Fruit fly (Drosophila melanogaster): Measurements from ENCODE around the gene NP15.6.
A peak's percentile ranks its signal among the peaks of the same experiment; 100 is the strongest.

The NP15.6 gene

dm6 chr3R:18987428-18988416, 39.4 kb upstream of the NP15.6 start (continued):
- TF ChIP-seq CG32772 (GFP tag; IDR thresholded peaks at IDR 0.05) = peak; percentile 28; the same call in 1 of the 2 replicates
- TF ChIP-seq jumu (GFP tag; optimal IDR thresholded peaks at IDR 0.05) = peak; percentile 20
- TF ChIP-seq CG34224 (GFP tag; IDR thresholded peaks at IDR 0.05; ENCODE audit: partially characterized antibody) = no peak
- peak; percentile 25 for TF ChIP-seq CG8924 (tag; optimal IDR thresholded peaks at IDR 0.05)
- no peak for TF ChIP-seq CG15696 (tag; optimal IDR thresholded peaks at IDR 0.05)
- no peak for TF ChIP-seq ash1 (GFP tag; optimal IDR thresholded peaks at IDR 0.05)
- no peak for TF ChIP-seq HmgD (GFP tag; optimal IDR thresholded peaks at IDR 0.05)
- no peak for TF ChIP-seq nmo (GFP tag; optimal IDR thresholded peaks at IDR 0.05)
- TF ChIP-seq CG17359 (tag; optimal IDR thresholded peaks at IDR 0.05) = peak; percentile 41
- TF ChIP-seq Hey (tag; optimal IDR thresholded peaks at IDR 0.05) = no peak
- peak; percentile 20 for TF ChIP-seq nau (GFP tag; optimal IDR thresholded peaks at IDR 0.05)
- TF ChIP-seq CoRest (tag; optimal IDR thresholded peaks at IDR 0.05) = peak; percentile 9
- no peak for TF ChIP-seq Gsc (GFP tag; IDR thresholded peaks at IDR 0.05)
- peak; percentile 42 for TF ChIP-seq Fer1 (GFP tag; optimal IDR thresholded peaks at IDR 0.05)
- TF ChIP-seq sd (tag; optimal IDR thresholded peaks at IDR 0.05) = peak; percentile 80
- no peak for TF ChIP-seq CG10209 (GFP tag; optimal IDR thresholded peaks at IDR 0.05)
- TF ChIP-seq ssp (GFP tag; IDR thresholded peaks at IDR 0.05) = no peak
- peak; percentile 39 for TF ChIP-seq disco-r (GFP tag; optimal IDR thresholded peaks at IDR 0.05)
- TF ChIP-seq chinmo (GFP tag; IDR thresholded peaks at IDR 0.05; ENCODE audit: partially characterized antibody) = 0 out of 4 replicates have a peak, but pooled peaks have one; percentile 59
- no peak for TF ChIP-seq seq (GFP tag; IDR thresholded peaks at IDR 0.05)
- peak; percentile 39 for TF ChIP-seq sens (GFP tag)
- TF ChIP-seq dpn (GFP tag; optimal IDR thresholded peaks at IDR 0.05) = peak in 1 of 2 experiments; percentile 15
- TF ChIP-seq Med (GFP tag) = peak; percentile 48
- no peak for TF ChIP-seq salm (tag; optimal IDR thresholded peaks at IDR 0.05)
- no peak for TF ChIP-seq wor (GFP tag; IDR thresholded peaks at IDR 0.05)
- TF ChIP-seq toy (GFP tag; IDR thresholded peaks at IDR 0.05) = no peak
- TF ChIP-seq CG12659 (GFP tag; optimal IDR thresholded peaks at IDR 0.05) = peak; percentile 23
- TF ChIP-seq CG9727 (GFP tag; optimal IDR thresholded peaks at IDR 0.05) = peak; percentile 5
- TF ChIP-seq nerfin-2 (GFP tag; IDR thresholded peaks at IDR 0.05; ENCODE audit: partially characterized antibody) = no peak
- no peak for TF ChIP-seq CG16863 (GFP tag; optimal IDR thresholded peaks at IDR 0.05)
- no peak for TF ChIP-seq Jarid2 (GFP tag; optimal IDR thresholded peaks at IDR 0.05)
- 0 out of 2 replicates have a peak, but pooled peaks have one; percentile 20 for TF ChIP-seq CG4360 (GFP tag; IDR thresholded peaks at IDR 0.05)
- peak; percentile 58 for TF ChIP-seq dmrt99B (tag; optimal IDR thresholded peaks at IDR 0.05)
- TF ChIP-seq sc (optimal IDR thresholded peaks at IDR 0.05) = no peak
- peak; percentile 20 for TF ChIP-seq sc (GFP tag; optimal IDR thresholded peaks at IDR 0.05)
- TF ChIP-seq zf30C (GFP tag; optimal IDR thresholded peaks at IDR 0.05) = peak; percentile 70
- peak; percentile 53 for TF ChIP-seq D19A (tag; optimal IDR thresholded peaks at IDR 0.05)
- TF ChIP-seq sob (GFP tag; IDR thresholded peaks at IDR 0.05) = 0 out of 2 replicates have a peak, but pooled peaks have one; percentile 36
- no peak for TF ChIP-seq sim (GFP tag; IDR thresholded peaks at IDR 0.05)
- peak in 1 of 3 experiments; percentile 39 for TF ChIP-seq lola (GFP tag; optimal IDR thresholded peaks at IDR 0.05)
- TF ChIP-seq lbe (GFP tag; optimal IDR thresholded peaks at IDR 0.05) = no peak
- peak; percentile 45; the same call in 1 of the 2 replicates for TF ChIP-seq stc (GFP tag; IDR thresholded peaks at IDR 0.05)
- peak; percentile 40 for TF ChIP-seq CG11504 (tag; optimal IDR thresholded peaks at IDR 0.05)
- TF ChIP-seq CG1024 (GFP tag; IDR thresholded peaks at IDR 0.05) = no peak
- peak; percentile 44 for TF ChIP-seq gem (tag; optimal IDR thresholded peaks at IDR 0.05)
- TF ChIP-seq CG12744 (GFP tag; optimal IDR thresholded peaks at IDR 0.05) = peak; percentile 4
- peak; percentile 61 for TF ChIP-seq D19B (GFP tag; optimal IDR thresholded peaks at IDR 0.05)
- TF ChIP-seq CG1529 (GFP tag; optimal IDR thresholded peaks at IDR 0.05) = peak; percentile 8

All from whole organism, embryonic.